Fruit fly (Drosophila melanogaster) whole organism, embryonic: ENCODE measurements around the gene Hip14.
A peak's percentile ranks its signal among the peaks of the same experiment; 100 is the strongest.

ENCODE experiments used
- Abd-B ChIP-seq: fragments of 200-800 bp; sonication (Bioruptor generic); optimal IDR thresholded peaks from 2 replicates; lab custom pipeline; 2018; ENCODE audit warnings: missing biosample characterization, mild to moderate bottlenecking, missing genetic modification characterization, moderate library complexity
- Adf1 ChIP-seq: fragments of 200-800 bp; sonication (Bioruptor generic); IDR thresholded peaks from 2 replicates; pipeline ENCODE4 v1.3.6; 2022; ENCODE audit warnings: missing biosample characterization, missing genetic modification characterization
- Aef1 ChIP-seq: fragments of 200-800 bp; sonication (Bioruptor generic); IDR thresholded peaks from 3 replicates; pipeline ENCODE4 v1.3.6; 2022; ENCODE audit warnings: missing biosample characterization, missing genetic modification characterization
- Antp ChIP-seq: fragments of 200-800 bp; sonication (Bioruptor generic); optimal IDR thresholded peaks from 3 replicates; lab custom pipeline; 2016; ENCODE audit warnings: missing biosample characterization, missing genetic modification characterization
- Atf6 ChIP-seq: fragments of 200-800 bp; sonication (Bioruptor generic); IDR thresholded peaks from 2 replicates; pipeline ENCODE4 v1.3.6; 2022; ENCODE audit warnings: missing biosample characterization, missing genetic modification characterization
- Bgb ChIP-seq: fragments of 200-800 bp; sonication (Bioruptor generic); IDR thresholded peaks from 2 replicates; pipeline ENCODE4 v1.3.6; 2022; ENCODE audit warnings: missing biosample characterization, missing genetic modification characterization; ENCODE audit not compliant: partially characterized antibody
- CG11247 ChIP-seq: fragments of 200-800 bp; sonication (Bioruptor generic); IDR thresholded peaks from 2 replicates; pipeline ENCODE4 v1.3.6; 2022; ENCODE audit warnings: missing biosample characterization, missing genetic modification characterization
- CG11398 ChIP-seq: fragments of 200-800 bp; sonication (Bioruptor generic); optimal IDR thresholded peaks from 2 replicates; lab custom pipeline; 2016; ENCODE audit warnings: missing biosample characterization, missing genetic modification characterization
- CG13894 ChIP-seq: fragments of 200-800 bp; sonication (Bioruptor generic); optimal IDR thresholded peaks from 3 replicates; lab custom pipeline; 2018; ENCODE audit warnings: missing biosample characterization, mild to moderate bottlenecking, missing genetic modification characterization, moderate library complexity
- CG15696 ChIP-seq: fragments of 200-800 bp; sonication (Bioruptor generic); optimal IDR thresholded peaks from 2 replicates; lab custom pipeline; 2019; ENCODE audit warnings: missing biosample characterization, mild to moderate bottlenecking, missing genetic modification characterization, moderate library complexity
- CG30020 ChIP-seq: fragments of 200-800 bp; optimal IDR thresholded peaks from 2 replicates; lab custom pipeline; 2019; ENCODE audit warnings: missing biosample characterization, mild to moderate bottlenecking, missing genetic modification characterization, moderate library complexity
- CG31224 ChIP-seq: fragments of 200-800 bp; sonication (Bioruptor generic); IDR thresholded peaks from 2 replicates; pipeline ENCODE4 v1.3.6; 2022; ENCODE audit warnings: missing biosample characterization, missing genetic modification characterization
- CG32532 ChIP-seq: fragments of 200-800 bp; sonication (Bioruptor generic); IDR thresholded peaks from 2 replicates; pipeline ENCODE4 v1.3.6; 2022; ENCODE audit warnings: missing biosample characterization, missing genetic modification characterization
- CG33213 ChIP-seq: fragments of 200-800 bp; sonication (Bioruptor generic); optimal IDR thresholded peaks from 3 replicates; lab custom pipeline; 2016; ENCODE audit warnings: missing biosample characterization, missing genetic modification characterization
- CG4820 ChIP-seq: fragments of 200-800 bp; sonication (Bioruptor generic); optimal IDR thresholded peaks from 3 replicates; lab custom pipeline; 2016; ENCODE audit warnings: missing biosample characterization, missing genetic modification characterization
- CG6689 ChIP-seq: fragments of 200-800 bp; sonication (Bioruptor generic); IDR thresholded peaks from 2 replicates; pipeline ENCODE4 v1.3.6; 2022; ENCODE audit warnings: missing biosample characterization, missing genetic modification characterization
- CG7556 ChIP-seq: fragments of 200-800 bp; sonication (Bioruptor generic); optimal IDR thresholded peaks from 2 replicates; lab custom pipeline; 2017; ENCODE audit warnings: missing biosample characterization, mild to moderate bottlenecking, missing genetic modification characterization
- CG9876 ChIP-seq: fragments of 200-800 bp; sonication (Bioruptor generic); optimal IDR thresholded peaks from 2 replicates; lab custom pipeline; 2016; ENCODE audit warnings: missing biosample characterization, missing genetic modification characterization
- D19A ChIP-seq: fragments of 200-800 bp; optimal IDR thresholded peaks from 3 replicates; lab custom pipeline; 2019; ENCODE audit warnings: missing biosample characterization, mild to moderate bottlenecking, missing genetic modification characterization, moderate library complexity
- Hmx ChIP-seq: fragments of 200-800 bp; sonication (Bioruptor generic); optimal IDR thresholded peaks from 2 replicates; lab custom pipeline; 2016; ENCODE audit warnings: missing biosample characterization, missing genetic modification characterization
- Myb ChIP-seq: fragments of 200-800 bp; sonication (Bioruptor generic); optimal IDR thresholded peaks from 2 replicates; lab custom pipeline; 2016; ENCODE audit warnings: missing biosample characterization, missing genetic modification characterization
- NC2β ChIP-seq: fragments of 200-800 bp; sonication (Bioruptor generic); optimal IDR thresholded peaks from 2 replicates; lab custom pipeline; 2016; ENCODE audit warnings: missing biosample characterization, missing genetic modification characterization
- Poxn ChIP-seq: fragments of 200-800 bp; sonication (Bioruptor generic); IDR thresholded peaks from 2 replicates; pipeline ENCODE4 v1.3.6; 2022; ENCODE audit warnings: missing biosample characterization, missing genetic modification characterization
- Side ChIP-seq: fragments of 200-800 bp; sonication (Bioruptor generic); optimal IDR thresholded peaks from 2 replicates; lab custom pipeline; 2016; ENCODE audit warnings: missing biosample characterization, missing genetic modification characterization
- Six4 ChIP-seq: fragments of 200-800 bp; sonication (Bioruptor generic); optimal IDR thresholded peaks from 2 replicates; lab custom pipeline; 2016; ENCODE audit warnings: missing biosample characterization, missing genetic modification characterization
- Spps ChIP-seq: fragments of 200-800 bp; sonication (Bioruptor generic); optimal IDR thresholded peaks from 2 replicates; lab custom pipeline; 2018; ENCODE audit warnings: missing biosample characterization, mild to moderate bottlenecking, missing genetic modification characterization
- Ssrp ChIP-seq: fragments of 200-800 bp; sonication (Bioruptor generic); optimal IDR thresholded peaks from 2 replicates; lab custom pipeline; 2018; ENCODE audit warnings: missing biosample characterization, mild to moderate bottlenecking, missing genetic modification characterization, moderate library complexity
- Xrp1 ChIP-seq: fragments of 200-800 bp; sonication (Bioruptor generic); IDR thresholded peaks from 2 replicates; pipeline ENCODE4 v1.3.6; 2022; ENCODE audit warnings: missing biosample characterization, missing genetic modification characterization
- YL-1 ChIP-seq: fragments of 200-800 bp; sonication (Bioruptor generic); optimal IDR thresholded peaks from 3 replicates; lab custom pipeline; 2017; ENCODE audit warnings: missing biosample characterization, mild to moderate bottlenecking, missing genetic modification characterization
- ap ChIP-seq: fragments of 200-800 bp; sonication (Bioruptor generic); IDR thresholded peaks from 2 replicates; pipeline ENCODE4 v1.3.6; 2022; ENCODE audit warnings: missing biosample characterization, missing genetic modification characterization
- az2 ChIP-seq: fragments of 200-800 bp; sonication (Bioruptor generic); optimal IDR thresholded peaks from 3 replicates; lab custom pipeline; 2016; ENCODE audit warnings: missing biosample characterization, missing genetic modification characterization
- bigmax ChIP-seq: fragments of 200-800 bp; sonication (Bioruptor generic); optimal IDR thresholded peaks from 2 replicates; lab custom pipeline; 2018; ENCODE audit warnings: missing biosample characterization, mild to moderate bottlenecking, missing genetic modification characterization
- corto ChIP-seq: fragments of 200-800 bp; sonication (Bioruptor generic); optimal IDR thresholded peaks from 2 replicates; lab custom pipeline; 2016; ENCODE audit warnings: missing biosample characterization, mild to moderate bottlenecking, missing genetic modification characterization, moderate library complexity
- grau ChIP-seq: fragments of 200-800 bp; optimal IDR thresholded peaks from 3 replicates; lab custom pipeline; 2019; ENCODE audit warnings: missing biosample characterization, mild to moderate bottlenecking, missing genetic modification characterization, moderate library complexity
- hb ChIP-seq: fragments of 200-800 bp; sonication (Bioruptor generic); IDR thresholded peaks from 3 replicates; pipeline ENCODE4 v1.3.6; 2022; ENCODE audit warnings: missing biosample characterization, missing genetic modification characterization; ENCODE audit not compliant: partially characterized antibody
- hth ChIP-seq: fragments of >200 bp; optimal IDR thresholded peaks from 2 replicates; lab custom pipeline; 2017; ENCODE audit warnings: inconsistent platforms
- lola ChIP-seq, 3 experiments: fragments of >200 bp in 2 of 3; fragments of 200-800 bp in 1 of 3; sonication (Bioruptor generic) in 1 of 3; optimal IDR thresholded peaks; 2 replicates each; lab custom pipeline; 2017 to 2019; ENCODE audit warnings: missing biosample characterization in 3 of 3, missing genetic modification characterization in 3 of 3, mild to moderate bottlenecking in 1 of 3, moderate library complexity in 1 of 3
- odd ChIP-seq: fragments of 200-800 bp; sonication (Bioruptor generic); optimal IDR thresholded peaks from 2 replicates; lab custom pipeline; 2017; ENCODE audit warnings: missing biosample characterization, mild to moderate bottlenecking, missing genetic modification characterization
- pho ChIP-seq: fragments of 200-800 bp; sonication (Bioruptor generic); optimal IDR thresholded peaks from 2 replicates; lab custom pipeline; 2016; ENCODE audit warnings: missing biosample characterization, missing genetic modification characterization
- row ChIP-seq: fragments of 200-800 bp; sonication (Bioruptor generic); IDR thresholded peaks from 3 replicates; pipeline ENCODE4 v1.3.6; 2022; ENCODE audit warnings: missing biosample characterization, missing genetic modification characterization
- scrt ChIP-seq: fragments of 200-800 bp; sonication (Bioruptor generic); optimal IDR thresholded peaks from 2 replicates; lab custom pipeline; 2018; ENCODE audit warnings: missing biosample characterization, mild to moderate bottlenecking, missing genetic modification characterization, moderate library complexity
- shn ChIP-seq: fragments of 200-800 bp; sonication (Bioruptor generic); optimal IDR thresholded peaks from 3 replicates; lab custom pipeline; 2016; ENCODE audit warnings: missing biosample characterization, missing genetic modification characterization
- slp2 ChIP-seq: fragments of 200-800 bp; sonication (Bioruptor generic); optimal IDR thresholded peaks from 2 replicates; lab custom pipeline; 2016; ENCODE audit warnings: missing biosample characterization, missing genetic modification characterization
- sob ChIP-seq: fragments of 200-800 bp; sonication (Bioruptor generic); IDR thresholded peaks from 2 replicates; pipeline ENCODE4 v1.3.6; 2022; ENCODE audit warnings: missing biosample characterization, missing genetic modification characterization
- tgo ChIP-seq: fragments of 200-800 bp; sonication (Bioruptor generic); IDR thresholded peaks from 3 replicates; pipeline ENCODE4 v1.3.6; 2022; ENCODE audit warnings: missing biosample characterization, missing genetic modification characterization
- twi ChIP-seq: fragments of 200-800 bp; optimal IDR thresholded peaks from 2 replicates; lab custom pipeline; 2019; ENCODE audit warnings: missing biosample characterization, mild to moderate bottlenecking, missing genetic modification characterization, moderate library complexity
- wor ChIP-seq: fragments of 200-800 bp; sonication (Bioruptor generic); IDR thresholded peaks from 2 replicates; pipeline ENCODE4 v1.3.6; 2022; ENCODE audit warnings: missing biosample characterization, missing genetic modification characterization
- zen ChIP-seq: fragments of 200-800 bp; sonication (Bioruptor generic); optimal IDR thresholded peaks from 3 replicates; lab custom pipeline; 2018; ENCODE audit warnings: missing biosample characterization, mild to moderate bottlenecking, missing genetic modification characterization, moderate library complexity
- zen2 ChIP-seq: fragments of 200-800 bp; sonication (Bioruptor generic); IDR thresholded peaks from 3 replicates; pipeline ENCODE4 v1.3.6; 2022; ENCODE audit warnings: missing biosample characterization, missing genetic modification characterization; ENCODE audit not compliant: partially characterized antibody

The Hip14 gene

DNA sequence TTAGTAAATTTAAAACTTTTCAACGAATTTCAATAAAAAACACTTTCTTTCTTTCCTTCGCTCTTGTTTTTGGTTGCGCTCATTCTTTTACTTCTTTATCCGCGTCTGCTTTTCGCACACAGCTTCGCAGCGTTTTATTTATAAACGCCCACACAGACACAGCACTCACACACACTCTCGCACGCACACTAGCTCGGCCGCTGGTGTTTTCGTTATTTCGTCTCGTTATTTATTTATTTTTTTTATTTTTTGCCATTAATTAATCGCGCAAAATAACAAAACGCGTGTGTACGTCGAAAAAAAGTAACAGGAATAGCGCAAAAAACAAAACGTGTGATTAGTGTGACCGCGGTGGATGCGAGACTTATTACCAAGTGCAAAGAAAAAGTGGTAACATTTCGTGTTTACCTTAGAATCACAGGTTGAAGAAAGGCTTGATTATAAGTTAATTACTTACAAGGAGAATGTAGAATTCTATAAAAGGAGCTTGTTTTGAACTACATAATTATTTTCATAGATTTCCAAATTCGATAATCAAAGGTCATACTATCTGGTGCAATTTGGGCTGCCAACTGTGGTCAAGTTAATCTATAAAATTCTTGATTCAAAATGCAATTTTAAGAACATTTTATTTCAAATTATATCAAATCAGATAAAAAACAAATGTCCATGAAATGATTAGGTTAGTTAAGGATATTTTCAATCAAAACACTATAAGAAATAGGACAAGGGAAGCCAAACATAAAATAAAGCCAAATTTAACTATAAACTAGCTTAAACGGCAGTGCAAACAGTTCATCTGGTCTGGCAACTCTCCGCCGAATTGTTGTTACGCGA is 16.6 kb downstream of the Hip14 start, which contains the start of the genes hzg and mRpS31 (continued):
- TF ChIP-seq Aef1 (GFP tag; lab: Robert Waterston, UW) (no peak), hb (no peak), slp2 (peak; percentile 5), Adf1 (GFP tag; lab: Robert Waterston, UW) (no peak), zen2 (GFP tag; lab: Robert Waterston, UW) (no peak), lola (GFP tag; optimal IDR thresholded peaks at IDR 0.05; lab: Kevin White, UChicago) (peak in 1 of 3 experiments; percentile 53), Bgb (GFP tag; lab: Robert Waterston, UW) (peak; percentile 25; the same call in 1 of the 2 replicates), corto (GFP tag; lab: Kevin White, UChicago) (peak; percentile 28), CG15696 (tag; lab: Kevin White, UChicago) (peak; percentile 52), twi (tag; lab: Kevin White, UChicago) (peak; percentile 28), wor (GFP tag; lab: Robert Waterston, UW) (no peak), CG30020 (tag; lab: Kevin White, UChicago) (peak; percentile 57), row (GFP tag; lab: Robert Waterston, UW) (peak; percentile 88), Abd-B (GFP tag; lab: Kevin White, UChicago) (peak; percentile 31), D19A (tag; lab: Kevin White, UChicago) (peak; percentile 14), CG11398 (GFP tag; lab: Kevin White, UChicago) (no peak), CG7556 (GFP tag; lab: Kevin White, UChicago) (peak; percentile 40), pho (GFP tag; lab: Kevin White, UChicago) (peak; percentile 60), Xrp1 (GFP tag; lab: Robert Waterston, UW) (peak; percentile 52; the same call in 1 of the 2 replicates), ap (GFP tag; lab: Robert Waterston, UW) (no peak), az2 (GFP tag; lab: Kevin White, UChicago) (peak; percentile 57), CG31224 (GFP tag; lab: Robert Waterston, UW) (0 out of 2 replicates have a peak, but pooled peaks have one; percentile 35), sob (GFP tag; lab: Robert Waterston, UW) (peak; percentile 41; the same call in 1 of the 2 replicates), zen (peak; percentile 39), CG11247 (GFP tag; lab: Robert Waterston, UW) (no peak), shn (GFP tag; lab: Kevin White, UChicago) (peak; percentile 46), odd (no peak), tgo (GFP tag; lab: Robert Waterston, UW) (peak; percentile 50; the same call in 2 of the 3 replicates), Atf6 (GFP tag; lab: Robert Waterston, UW) (peak; percentile 48; the same call in 1 of the 2 replicates), CG9876 (no peak), Six4 (GFP tag; lab: Kevin White, UChicago) (peak; percentile 52), CG6689 (GFP tag; lab: Robert Waterston, UW) (0 out of 2 replicates have a peak, but pooled peaks have one; percentile 31), grau (peak; percentile 71), Antp (GFP tag; lab: Kevin White, UChicago) (peak; percentile 44), scrt (GFP tag; lab: Kevin White, UChicago) (peak; percentile 34), Spps (tag; lab: Kevin White, UChicago) (no peak), CG32532 (peak; percentile 51), Myb (GFP tag; lab: Kevin White, UChicago) (peak; percentile 5), CG13894 (peak; percentile 44), hth (lab: Kevin White, UChicago) (no peak), Poxn (no peak), NC2β (GFP tag; lab: Kevin White, UChicago) (peak; percentile 6), bigmax (no peak), CG4820 (peak; percentile 49), Hmx (peak; percentile 22), Ssrp (peak; percentile 55), CG33213 (GFP tag; lab: Kevin White, UChicago) (peak; percentile 54), YL-1 (GFP tag; lab: Kevin White, UChicago) (peak; percentile 35), Side (GFP tag; lab: Kevin White, UChicago) (peak; percentile 39)
